Fruit fly (Drosophila melanogaster): Measurements from ENCODE around the gene CG5910.
A peak's percentile ranks its signal among the peaks of the same experiment; 100 is the strongest.

DNA sequence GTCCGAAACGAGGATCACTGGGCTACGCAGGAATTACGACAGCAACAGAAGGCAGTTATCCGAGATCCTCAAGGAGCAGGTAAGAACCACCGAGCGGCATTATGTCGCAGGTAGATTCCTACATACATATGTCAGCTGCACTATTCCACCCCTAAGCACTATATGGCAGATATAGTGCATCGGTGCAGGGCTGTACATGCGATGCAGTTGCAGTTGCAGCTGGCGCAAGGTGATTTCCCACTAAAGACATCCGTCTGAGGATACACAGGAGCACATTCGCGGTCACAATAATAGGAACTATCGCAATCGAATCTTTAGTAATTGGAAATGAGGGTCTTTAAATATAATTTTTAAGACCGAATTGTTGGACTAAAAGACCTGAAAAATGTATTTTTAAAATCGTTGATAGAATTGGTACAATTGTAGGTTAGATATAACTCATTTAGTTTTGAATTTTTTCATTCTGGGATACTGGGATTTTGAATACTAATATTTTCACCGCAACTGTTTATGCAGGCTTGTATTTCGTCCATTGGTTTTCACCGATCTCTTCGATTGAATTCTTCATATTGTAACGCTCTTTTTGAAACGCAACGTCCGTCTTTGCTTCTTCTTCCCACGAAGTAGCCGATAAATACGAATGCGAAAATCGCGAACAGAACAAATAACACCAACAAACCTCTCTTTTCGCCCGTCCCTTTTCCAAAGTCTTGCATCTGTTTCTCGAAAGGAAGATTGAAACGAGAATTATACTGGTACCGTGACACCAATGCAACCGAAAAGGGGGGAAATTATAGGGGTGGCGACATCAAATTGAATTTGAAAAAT lies 39.3 kb upstream of the CG5910 start:
- TF ChIP-seq CG9705 (GFP tag; optimal IDR thresholded peaks at IDR 0.05) (peak; percentile 40), sv (GFP tag; optimal IDR thresholded peaks at IDR 0.05) (no peak), Abd-B (GFP tag; optimal IDR thresholded peaks at IDR 0.05) (no peak), N (GFP tag; optimal IDR thresholded peaks at IDR 0.05) (no peak), woc (GFP tag; optimal IDR thresholded peaks at IDR 0.05) (peak; percentile 44), OdsH (GFP tag; optimal IDR thresholded peaks at IDR 0.05) (peak; percentile 68), h (GFP tag; optimal IDR thresholded peaks at IDR 0.05) (peak; percentile 75), fru (GFP tag; optimal IDR thresholded peaks at IDR 0.05) (peak; percentile 60), HLH106 (tag; optimal IDR thresholded peaks at IDR 0.05) (peak; percentile 78), pan (optimal IDR thresholded peaks at IDR 0.05) (no peak), psq (GFP tag; optimal IDR thresholded peaks at IDR 0.05) (peak; percentile 93)
